Worm (Caenorhabditis elegans): ENCODE results near the gene npp-16.

- TF ChIP-seq pes-1 (GFP tag; IDR thresholded peaks at IDR 0.05), result no peak
- no peak for TF ChIP-seq hmg-4 (GFP tag; optimal IDR thresholded peaks at IDR 0.05)
- no peak for TF ChIP-seq ama-1 (optimal IDR thresholded peaks at IDR 0.05)
Observed at ce11 chrIII:11954150-11954549, 38.4 kb downstream of the npp-16 start.
